Worm (Caenorhabditis elegans) whole organism, midembryonic: Measurements from ENCODE around the gene Y82E9BR.20.
A peak's percentile ranks its signal among the peaks of the same experiment; 100 is the strongest.

Experiments used
- T22C8.4 ChIP-seq: fragments of 200-800 bp; sonication (Bioruptor generic); IDR thresholded peaks from 2 replicates; pipeline ENCODE4 v1.3.6; 2022; ENCODE audit warnings: missing genetic modification characterization, missing compliant biosample characterization
- cog-1 ChIP-seq: sonication (generic microtip); optimal IDR thresholded peaks from 2 replicates; lab custom pipeline; 2016; ENCODE audit warnings: missing genetic modification characterization, missing compliant biosample characterization
- flt-1 ChIP-seq: fragments of 200-800 bp; sonication (Bioruptor generic); IDR thresholded peaks from 2 replicates; pipeline ENCODE4 v1.3.6; 2022; ENCODE audit warnings: missing genetic modification characterization, missing compliant biosample characterization
- klf-2 ChIP-seq: fragments of 200-800 bp; sonication (Bioruptor generic); conservative IDR thresholded peaks from 2 replicates; pipeline ENCODE4 v1.3.6; 2022; ENCODE audit warnings: missing genetic modification reagents, missing genetic modification characterization, missing compliant biosample characterization
- med-1 ChIP-seq: sonication (generic microtip); optimal IDR thresholded peaks from 2 replicates; lab custom pipeline; 2017; ENCODE audit warnings: missing genetic modification characterization, mild to moderate bottlenecking, missing compliant biosample characterization, antibody characterized with exemption, missing genetic modification reagents; ENCODE audit not compliant: insufficient read depth
- ref-1 ChIP-seq: fragments of 200-800 bp; sonication (Bioruptor generic); conservative IDR thresholded peaks from 2 replicates; pipeline ENCODE4 v1.3.6; 2022; ENCODE audit warnings: missing genetic modification reagents, missing genetic modification characterization, missing compliant biosample characterization
- tab-1 ChIP-seq: fragments of 200-800 bp; sonication (Bioruptor generic); IDR thresholded peaks from 2 replicates; pipeline ENCODE4 v1.3.6; 2022; ENCODE audit warnings: missing genetic modification characterization, missing compliant biosample characterization
- ztf-23 ChIP-seq: fragments of 200-800 bp; sonication (Bioruptor generic); IDR thresholded peaks from 2 replicates; pipeline ENCODE4 v1.3.6; 2022; ENCODE audit warnings: missing genetic modification reagents, missing genetic modification characterization, missing compliant biosample characterization
- ztf-29 ChIP-seq: fragments of 200-800 bp; sonication (Bioruptor generic); IDR thresholded peaks from 2 replicates; pipeline ENCODE4 v1.3.6; 2022; ENCODE audit warnings: missing genetic modification reagents, missing genetic modification characterization, missing compliant biosample characterization

Y82E9BR.20 gene

DNA sequence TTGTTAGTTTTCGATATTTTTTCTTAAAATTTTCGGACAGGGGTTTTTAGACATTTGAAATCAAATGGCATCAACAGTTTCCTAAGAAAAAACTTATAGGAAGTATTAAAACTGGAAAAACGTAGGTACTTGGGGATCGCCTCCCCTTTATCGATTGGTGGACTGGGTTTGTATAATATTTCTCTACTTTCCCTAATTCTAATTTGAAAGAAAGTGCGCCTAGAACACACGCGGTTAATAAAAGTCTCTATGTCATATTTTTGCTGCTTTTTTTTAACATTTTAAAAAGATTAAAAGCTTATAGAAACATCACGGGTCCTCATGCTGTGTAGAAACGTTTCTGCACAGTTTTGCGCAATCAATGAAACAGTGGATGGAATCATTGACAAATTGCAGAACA lies 25.5 kb downstream of the Y82E9BR.20 start, which contains the start of gene pals-16:
TSS of gene pals-16 (plus strand) at position 301 of the 400 bp plus-strand sequence.
- TF ChIP-seq ztf-29 (GFP tag; lab: Robert Waterston, UW), result no peak
- no peak for TF ChIP-seq klf-2 (GFP tag; lab: Robert Waterston, UW)
- TF ChIP-seq tab-1 (GFP tag; lab: Robert Waterston, UW), result no peak
- TF ChIP-seq ref-1 (GFP tag; lab: Robert Waterston, UW), result no peak
- no peak for TF ChIP-seq cog-1
- no peak for TF ChIP-seq ztf-23
- no peak for TF ChIP-seq T22C8.4 (GFP tag; lab: Robert Waterston, UW)

DNA sequence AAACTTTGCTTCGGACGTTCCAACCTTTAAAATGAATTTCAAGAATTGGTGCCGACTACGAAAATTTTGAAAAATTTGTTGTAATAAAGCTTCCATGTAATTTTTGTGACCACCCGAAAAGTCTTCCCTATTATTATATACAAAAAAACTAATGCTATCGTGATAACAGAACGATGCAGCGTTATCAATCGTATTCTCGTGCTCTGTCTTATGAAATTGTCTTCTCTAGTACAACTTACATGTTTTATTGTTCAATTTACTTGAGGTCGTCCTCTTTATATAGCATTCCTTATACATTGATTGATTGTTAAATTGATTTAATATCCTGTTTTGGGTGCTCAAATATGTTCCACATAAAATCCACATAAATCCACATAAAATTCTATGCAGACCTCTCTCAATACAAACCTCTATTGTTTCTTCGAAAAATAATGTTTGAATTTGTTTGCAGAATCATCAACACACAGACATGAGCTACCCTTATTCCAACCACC lies 27.3 kb downstream of the Y82E9BR.20 start, which contains the start of gene pals-19:
TSS of gene pals-19 (plus strand) at position 444 of the 494 bp plus-strand sequence.
- TF ChIP-seq ref-1 (GFP tag; lab: Robert Waterston, UW), result no peak
- no peak for TF ChIP-seq klf-2 (GFP tag; lab: Robert Waterston, UW)
- no peak for TF ChIP-seq cog-1
- no peak for TF ChIP-seq flt-1 (GFP tag; lab: Robert Waterston, UW)

DNA sequence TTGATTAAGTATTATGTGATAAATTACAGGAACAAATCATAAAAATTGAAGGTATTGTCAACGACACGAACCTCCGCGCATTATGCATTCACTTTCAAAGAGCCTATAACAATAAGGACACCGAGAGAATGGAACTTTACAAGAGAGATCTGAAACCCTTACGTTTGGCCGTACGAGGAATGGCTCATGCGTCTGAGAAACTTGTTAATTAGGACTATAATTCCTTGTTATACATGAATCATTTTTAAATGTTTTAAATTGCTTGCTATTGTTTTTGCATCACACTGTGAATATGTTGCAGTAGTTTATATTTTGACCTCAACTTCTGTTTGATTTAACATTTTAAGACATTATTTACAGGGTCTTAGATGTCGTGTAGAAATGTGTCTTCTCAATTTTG lies 28.9 kb downstream of the Y82E9BR.20 start, which contains the start of gene pals-18:
TSS of gene pals-18 (plus strand) at position 301 of the 400 bp plus-strand sequence.
- no peak for TF ChIP-seq klf-2 (GFP tag; lab: Robert Waterston, UW)
- no peak for TF ChIP-seq tab-1 (GFP tag; lab: Robert Waterston, UW)
- TF ChIP-seq ztf-23, result no peak
- no peak for TF ChIP-seq ztf-29 (GFP tag; lab: Robert Waterston, UW)
- no peak for TF ChIP-seq med-1 (GFP tag; lab: Kevin White, UChicago)
- TF ChIP-seq ref-1 (GFP tag; lab: Robert Waterston, UW), result no peak
- no peak for TF ChIP-seq cog-1
- TF ChIP-seq flt-1 (GFP tag; lab: Robert Waterston, UW), result no peak
- no peak for TF ChIP-seq T22C8.4 (GFP tag; lab: Robert Waterston, UW)

DNA sequence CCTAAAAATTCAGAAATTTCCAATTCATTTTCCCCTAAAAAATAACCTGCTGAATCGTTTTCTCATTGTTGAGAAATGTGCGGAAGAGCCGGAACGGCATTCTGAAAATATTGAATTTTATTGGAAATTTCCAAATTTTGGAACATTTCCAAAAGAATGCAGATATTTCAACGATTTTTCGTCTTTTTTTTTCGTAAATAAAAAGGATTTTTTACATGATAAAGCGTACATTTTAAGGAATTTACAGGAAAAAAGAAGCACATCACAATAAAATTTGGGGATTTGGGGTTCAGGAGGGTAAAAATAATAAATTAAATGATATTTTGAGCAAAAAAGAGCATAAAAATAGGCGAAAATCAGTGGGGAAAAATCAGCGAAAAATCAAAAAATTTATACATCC lies 34.9 kb downstream of the Y82E9BR.20 start, which contains the start of gene Y82E9BR.22:
TSS of gene Y82E9BR.22 (minus strand) at position 101 of the 400 bp plus-strand sequence.
- TF ChIP-seq tab-1 (GFP tag; lab: Robert Waterston, UW) (no peak), ztf-23 (no peak), klf-2 (GFP tag; lab: Robert Waterston, UW) (no peak), ref-1 (GFP tag; lab: Robert Waterston, UW) (no peak), ztf-29 (GFP tag; lab: Robert Waterston, UW) (no peak), med-1 (GFP tag; lab: Kevin White, UChicago) (no peak), T22C8.4 (GFP tag; lab: Robert Waterston, UW) (no peak), cog-1 (no peak), flt-1 (GFP tag; lab: Robert Waterston, UW) (no peak)

DNA sequence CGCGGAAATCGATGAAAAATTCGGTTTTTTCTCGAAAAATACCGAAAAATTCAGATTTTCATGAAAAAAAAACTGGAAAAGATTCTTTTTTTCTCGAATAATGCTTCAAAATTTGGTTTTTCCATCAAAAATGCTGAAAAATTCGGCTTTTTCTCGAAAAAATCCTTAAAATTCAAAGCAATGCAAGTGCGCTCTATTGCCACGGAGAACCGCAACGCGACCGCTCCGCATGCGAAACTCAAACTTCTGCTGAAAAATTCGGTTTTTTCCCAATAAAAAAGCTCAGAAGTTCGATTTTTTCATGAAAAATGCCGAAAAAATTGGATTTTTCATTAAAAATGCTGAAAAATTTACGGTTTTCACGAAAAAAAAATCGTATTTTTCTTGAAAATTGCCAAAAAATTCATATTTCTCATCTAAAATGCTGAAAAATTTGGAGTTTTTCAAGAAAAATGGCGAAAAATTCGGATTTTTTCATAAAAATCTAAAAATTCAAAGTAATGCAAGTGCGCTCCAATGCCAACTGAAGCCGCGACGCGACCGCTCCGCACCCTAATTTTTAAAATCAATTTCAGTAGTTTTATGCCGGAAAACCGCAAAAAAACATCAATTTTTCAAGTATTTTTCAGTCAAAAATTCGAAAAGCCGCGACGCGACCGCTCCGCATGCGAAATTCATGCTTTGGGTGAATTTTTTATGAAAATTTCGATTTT lies 39.1 kb downstream of the Y82E9BR.20 start:
- TF ChIP-seq T22C8.4 (GFP tag; lab: Robert Waterston, UW) (no peak), klf-2 (GFP tag; lab: Robert Waterston, UW) (no peak), flt-1 (GFP tag; lab: Robert Waterston, UW) (no peak)

DNA sequence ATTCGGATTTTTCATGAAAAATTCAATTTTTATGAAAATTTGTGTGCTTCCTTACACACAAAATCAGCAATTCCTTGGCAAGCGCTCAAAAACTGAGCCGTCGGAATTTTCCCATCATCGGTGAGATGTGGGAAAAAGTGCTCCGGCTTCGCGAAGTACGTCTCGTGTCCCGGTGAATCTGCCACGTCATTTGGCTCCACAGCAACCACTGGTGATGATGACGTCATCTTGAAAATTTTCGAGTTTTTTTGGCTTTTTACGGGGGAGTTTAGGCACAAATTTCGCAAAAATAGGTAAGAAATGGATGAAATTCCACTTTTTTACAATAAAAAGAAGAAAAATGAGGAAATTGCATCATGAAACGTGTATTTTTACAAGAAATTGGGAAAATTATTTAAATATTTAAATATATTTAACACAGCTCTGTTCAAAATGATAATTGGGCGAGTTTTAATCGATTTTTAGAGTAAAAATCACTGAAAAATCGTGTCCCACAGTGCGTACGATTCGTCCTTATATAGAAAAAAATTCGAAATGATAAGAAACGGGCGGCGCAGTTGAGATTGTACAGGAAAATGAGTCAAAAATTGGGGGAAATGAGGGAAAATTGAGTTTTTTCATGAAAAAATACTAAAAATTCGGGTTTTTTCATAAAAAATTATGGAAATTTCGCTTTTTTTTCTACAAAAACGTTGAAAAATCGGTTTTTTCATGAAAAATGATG lies 39.8 kb downstream of the Y82E9BR.20 start, which contains the start of gene Y82E9BR.14:
TSS of gene Y82E9BR.14 (minus strand) at position 227 of the 724 bp plus-strand sequence.
- TF ChIP-seq med-1 (GFP tag; lab: Kevin White, UChicago) (no peak), klf-2 (GFP tag; lab: Robert Waterston, UW) (no peak), ztf-23 (no peak), ref-1 (GFP tag; lab: Robert Waterston, UW) (no peak), flt-1 (GFP tag; lab: Robert Waterston, UW) (no peak), cog-1 (no peak), ztf-29 (GFP tag; lab: Robert Waterston, UW) (no peak)

DNA sequence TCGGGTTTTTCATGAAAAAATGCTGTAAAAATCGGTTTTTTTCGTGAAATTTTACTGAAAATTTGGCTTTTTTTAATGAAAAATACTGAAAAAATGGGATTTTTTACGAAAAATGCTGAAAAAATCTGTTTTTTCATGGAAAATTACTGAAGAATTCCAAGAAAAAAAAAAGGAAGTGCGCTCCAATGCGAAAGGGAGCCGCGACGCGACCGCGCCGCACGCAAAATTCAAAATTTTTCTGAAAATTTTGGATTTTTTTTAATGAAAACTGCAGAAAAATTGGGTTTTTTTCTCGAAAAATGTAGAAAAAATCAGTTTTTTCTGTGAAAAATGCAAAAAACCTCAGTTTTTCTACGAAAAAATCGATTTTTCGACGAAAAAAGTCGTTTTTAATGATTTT lies 42.4 kb downstream of the Y82E9BR.20 start:
- TF ChIP-seq flt-1 (GFP tag; lab: Robert Waterston, UW) (no peak), med-1 (GFP tag; lab: Kevin White, UChicago) (no peak)

DNA sequence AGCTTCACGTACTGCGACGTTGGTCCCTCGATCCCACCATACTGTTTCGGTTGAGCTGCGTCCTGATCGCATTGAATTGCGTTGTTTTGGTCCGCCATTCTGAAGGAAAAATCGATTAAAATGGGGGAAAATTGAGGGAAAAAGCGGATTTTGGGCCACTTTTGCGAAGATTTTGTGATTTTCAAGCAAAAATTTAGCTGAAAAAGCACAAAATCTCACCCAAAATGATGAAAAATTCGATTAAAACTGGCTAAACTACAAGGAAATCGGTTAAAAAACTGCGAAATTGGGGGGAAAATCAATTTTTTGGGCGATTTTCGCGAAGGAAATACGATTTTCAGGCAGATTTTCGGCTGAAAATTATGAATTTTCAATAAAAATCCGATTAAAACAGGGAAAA lies 42.9 kb downstream of the Y82E9BR.20 start, which contains the start of gene elc-1:
TSS of gene elc-1 (minus strand) at position 101 of the 400 bp plus-strand sequence.
- TF ChIP-seq ref-1 (GFP tag; lab: Robert Waterston, UW) (no peak), flt-1 (GFP tag; lab: Robert Waterston, UW) (no peak), ztf-23 (no peak), ztf-29 (GFP tag; lab: Robert Waterston, UW) (no peak), med-1 (GFP tag; lab: Kevin White, UChicago) (no peak), T22C8.4 (GFP tag; lab: Robert Waterston, UW) (no peak), klf-2 (GFP tag; lab: Robert Waterston, UW) (no peak), cog-1 (no peak), tab-1 (GFP tag; lab: Robert Waterston, UW) (no peak)

DNA sequence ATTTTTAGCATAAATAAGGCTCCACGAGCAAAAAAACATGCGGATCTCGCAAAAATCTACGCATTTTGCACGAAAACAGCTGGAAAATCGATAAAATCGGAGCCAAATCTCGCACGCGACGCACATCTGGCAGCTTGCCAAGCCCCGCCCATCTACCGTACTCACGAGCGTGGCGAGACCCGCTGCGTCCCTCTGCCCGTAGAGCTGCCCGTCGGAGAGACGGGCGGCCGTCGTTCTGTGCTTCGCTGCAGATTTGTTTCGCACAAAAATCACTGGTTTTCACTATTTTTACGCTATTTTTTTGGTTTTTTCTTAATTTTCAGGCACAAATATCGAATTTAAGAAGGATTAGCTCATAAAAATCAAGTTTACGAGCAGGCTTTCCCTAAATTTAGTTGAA lies 44.5 kb downstream of the Y82E9BR.20 start:
- TF ChIP-seq tab-1 (GFP tag; lab: Robert Waterston, UW) (no peak), T22C8.4 (GFP tag; lab: Robert Waterston, UW) (peak; percentile 58), ztf-29 (GFP tag; lab: Robert Waterston, UW) (0 out of 2 replicates have a peak, but pooled peaks have one; percentile 18), flt-1 (GFP tag; lab: Robert Waterston, UW) (peak; percentile 76; the same call in 1 of the 2 replicates), ref-1 (GFP tag; lab: Robert Waterston, UW) (no peak), cog-1 (peak; percentile 45), klf-2 (GFP tag; lab: Robert Waterston, UW) (no peak), ztf-23 (0 out of 2 replicates have a peak, but pooled peaks have one; percentile 39), med-1 (GFP tag; lab: Kevin White, UChicago) (peak; percentile 21)
